Worm (Caenorhabditis elegans) whole organism, early embryonic: ENCODE measurements around the gene hse-5.

ENCODE experiments used
- B0310.2 ChIP-seq: sonication (generic microtip); optimal IDR thresholded peaks from 2 replicates; lab custom pipeline; 2016; ENCODE audit warnings: mild to moderate bottlenecking, missing genetic modification characterization, missing compliant biosample characterization
- F13C5.2 ChIP-seq: sonication (generic microtip); optimal IDR thresholded peaks from 2 replicates; lab custom pipeline; 2017; ENCODE audit warnings: mild to moderate bottlenecking, missing genetic modification characterization, inconsistent platforms, missing compliant biosample characterization
- aly-1 ChIP-seq: sonication (generic microtip); optimal IDR thresholded peaks from 2 replicates; lab custom pipeline; 2016; ENCODE audit warnings: missing genetic modification characterization, missing compliant biosample characterization
- ama-1 ChIP-seq: fragments of 150-350 bp; optimal IDR thresholded peaks from 2 replicates; lab custom pipeline; 2014
- ceh-13 ChIP-seq: fragments of 200-800 bp; sonication (Bioruptor generic); optimal IDR thresholded peaks from 2 replicates; lab custom pipeline; 2018; ENCODE audit warnings: mild to moderate bottlenecking, missing genetic modification characterization, missing compliant biosample characterization
- ceh-36 ChIP-seq: sonication (generic microtip); optimal IDR thresholded peaks from 2 replicates; lab custom pipeline; 2016; ENCODE audit warnings: missing genetic modification characterization, inconsistent platforms, missing compliant biosample characterization
- ets-7 ChIP-seq: sonication (generic microtip); optimal IDR thresholded peaks from 2 replicates; lab custom pipeline; 2016; ENCODE audit warnings: missing genotype, missing genetic modification characterization, missing compliant biosample characterization
- flt-1 ChIP-seq: fragments of 200-800 bp; sonication (Bioruptor generic); IDR thresholded peaks from 2 replicates; pipeline ENCODE4 v1.3.6; 2022; ENCODE audit warnings: missing genetic modification characterization, missing compliant biosample characterization
- hmbx-1 ChIP-seq: sonication (generic microtip); optimal IDR thresholded peaks from 2 replicates; lab custom pipeline; 2016; ENCODE audit warnings: mild to moderate bottlenecking, missing genetic modification characterization, missing compliant biosample characterization
- hmg-4 ChIP-seq: fragments of 200-800 bp; sonication (Bioruptor generic); optimal IDR thresholded peaks from 2 replicates; lab custom pipeline; 2018; ENCODE audit warnings: mild to moderate bottlenecking, missing genetic modification characterization, missing compliant biosample characterization
- hnd-1 ChIP-seq: sonication (generic microtip); optimal IDR thresholded peaks from 2 replicates; lab custom pipeline; 2016; ENCODE audit warnings: missing genetic modification characterization, missing compliant biosample characterization
- pes-1 ChIP-seq: fragments of 200-800 bp; sonication (Bioruptor generic); IDR thresholded peaks from 2 replicates; pipeline ENCODE4 v1.3.6; 2022; ENCODE audit warnings: missing genetic modification reagents, missing genetic modification characterization, missing compliant biosample characterization
- scrt-1 ChIP-seq: fragments of 200-800 bp; sonication (Bioruptor generic); IDR thresholded peaks from 2 replicates; pipeline ENCODE4 v1.3.6; 2022; ENCODE audit warnings: missing genetic modification characterization, missing compliant biosample characterization
- sea-1 ChIP-seq: fragments of 200-800 bp; sonication (Bioruptor generic); conservative IDR thresholded peaks from 2 replicates; pipeline ENCODE4 v1.3.6; 2022; ENCODE audit warnings: missing genetic modification characterization, missing compliant biosample characterization
- tbx-11 ChIP-seq: fragments of 200-800 bp; sonication (Bioruptor generic); IDR thresholded peaks from 2 replicates; pipeline ENCODE4 v1.3.6; 2022; ENCODE audit warnings: missing genetic modification characterization, missing compliant biosample characterization
- tbx-37 ChIP-seq: fragments of 200-800 bp; sonication (Bioruptor generic); conservative IDR thresholded peaks from 2 replicates; pipeline ENCODE4 v1.3.6; 2022; ENCODE audit warnings: missing genetic modification reagents, missing genetic modification characterization, missing compliant biosample characterization
- tra-4 ChIP-seq: sonication (generic microtip); optimal IDR thresholded peaks from 2 replicates; lab custom pipeline; 2017; ENCODE audit warnings: missing genetic modification characterization, missing compliant biosample characterization

hse-5 gene

DNA sequence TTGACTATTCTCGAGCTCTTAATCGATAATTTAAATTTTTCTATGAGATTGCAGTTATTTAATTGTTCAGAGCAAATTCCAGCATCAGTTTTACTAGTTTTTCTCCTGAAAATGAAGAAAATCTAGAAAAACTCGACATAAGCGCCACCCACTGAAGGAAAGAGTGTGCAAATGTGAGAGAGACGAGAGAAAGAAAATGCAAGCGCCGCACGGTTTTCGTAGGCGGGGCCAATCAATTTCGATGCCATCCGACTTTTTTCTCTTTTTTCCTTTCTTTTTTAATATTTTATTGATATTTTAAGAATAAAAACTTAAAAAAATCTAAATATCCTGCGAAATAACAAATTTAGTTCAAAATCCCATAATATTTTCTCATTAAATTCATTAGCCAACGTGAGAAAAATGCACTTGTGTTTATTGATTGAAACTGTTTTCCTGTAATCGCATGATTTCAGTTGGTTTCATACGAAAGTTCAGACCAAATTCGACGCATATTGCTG lies 12.5 kb upstream of the hse-5 start, which contains the start of gene cdk-12:
Gene cdk-12, plus strand, starts transcription at position 450 of the 500 bp plus-strand sequence.
- TF ChIP-seq hnd-1 = no peak
- TF ChIP-seq F13C5.2 (tag; lab: Kevin White, UChicago) = peak; percentile 11

DNA sequence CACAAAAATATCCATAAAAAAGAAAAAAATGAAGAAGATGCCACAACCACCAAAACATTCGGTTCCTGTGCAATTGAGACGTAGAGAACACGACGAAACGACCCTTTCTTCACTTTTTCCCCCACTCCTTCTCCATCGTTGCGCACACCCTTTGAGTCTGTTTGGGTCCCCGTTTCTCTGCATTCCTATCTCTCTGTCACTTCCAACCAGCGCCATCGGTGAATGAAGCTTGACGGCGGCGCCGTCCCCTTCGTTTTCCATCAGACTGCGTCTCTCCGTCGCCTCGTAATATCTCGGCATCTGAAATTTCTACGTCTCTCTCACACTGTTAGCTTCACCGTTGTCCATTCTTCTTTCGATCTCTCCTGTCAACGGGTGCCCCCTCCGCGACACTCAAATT lies 9.5 kb upstream of the hse-5 start:
- TF ChIP-seq tbx-11 (GFP tag; lab: Robert Waterston, UW) = 0 out of 2 replicates have a peak, but pooled peaks have one; percentile 13
- TF ChIP-seq ceh-13 = no peak
- TF ChIP-seq pes-1 (GFP tag; lab: Robert Waterston, UW) = 0 out of 2 replicates have a peak, but pooled peaks have one; percentile 28
- no peak for TF ChIP-seq B0310.2 (tag; lab: Kevin White, UChicago)
- no peak for TF ChIP-seq F13C5.2 (tag; lab: Kevin White, UChicago)

DNA sequence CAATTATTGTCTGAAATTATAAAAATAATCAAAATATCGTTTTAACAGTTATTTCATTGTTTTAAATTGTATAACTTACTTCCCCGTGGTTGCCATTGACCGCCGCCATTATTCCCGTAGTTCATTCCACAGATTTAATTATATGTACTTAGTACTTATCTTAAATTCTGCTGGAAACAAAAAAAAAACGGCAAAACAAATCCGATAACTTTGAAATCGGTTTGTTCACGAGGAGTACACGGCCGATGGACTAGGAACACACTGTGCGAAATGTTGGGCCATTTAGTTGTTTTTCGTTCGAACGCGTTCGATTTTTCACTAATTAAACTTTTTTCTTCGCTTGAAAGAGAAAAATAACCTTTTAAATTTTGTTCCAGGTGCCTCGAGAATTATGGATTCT lies 2.1 kb upstream of the hse-5 start, which contains the start of the genes B0285.3 and lcmt-1:
Gene B0285.3, minus strand, starts transcription at position 267 of the 400 bp plus-strand sequence.
Gene lcmt-1, plus strand, starts transcription at position 377 of the 400 bp plus-strand sequence.
- TF ChIP-seq ceh-36 (no peak), flt-1 (GFP tag; lab: Robert Waterston, UW) (no peak), aly-1 (no peak), tbx-37 (GFP tag; lab: Robert Waterston, UW) (0 out of 2 replicates have a peak, but pooled peaks have one; percentile 28), B0310.2 (tag; lab: Kevin White, UChicago) (no peak), ama-1 (lab: Kevin White, UChicago) (no peak), ets-7 (tag; lab: Kevin White, UChicago) (no peak)

DNA sequence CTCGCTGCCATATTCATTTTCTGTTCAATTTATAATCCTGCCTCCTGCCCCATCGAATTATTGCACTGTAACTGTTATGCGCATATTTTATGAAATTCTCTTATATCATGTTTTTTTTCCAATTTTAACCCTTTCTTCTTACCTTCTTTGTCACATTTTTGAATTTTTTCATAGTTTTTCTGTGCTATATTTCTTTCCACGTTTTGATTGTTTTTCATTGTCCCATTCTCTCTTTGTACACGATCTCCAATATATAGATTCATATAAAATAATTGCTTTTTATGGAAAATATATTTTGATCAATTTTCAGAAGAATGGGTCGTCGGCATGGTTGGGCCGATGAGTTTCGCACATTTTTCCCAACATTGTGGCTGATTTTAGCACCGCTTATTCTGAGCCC lies 4.7 kb downstream of the hse-5 start, which contains the start of gene B0285.6:
Gene B0285.6, plus strand, starts transcription at position 301 of the 400 bp plus-strand sequence.
- TF ChIP-seq hnd-1 = no peak
- no peak for TF ChIP-seq F13C5.2 (tag; lab: Kevin White, UChicago)
- TF ChIP-seq ceh-13 = no peak
- TF ChIP-seq tra-4 (tag; lab: Kevin White, UChicago) = no peak
- no peak for TF ChIP-seq ets-7 (tag; lab: Kevin White, UChicago)
- TF ChIP-seq tbx-37 (GFP tag; lab: Robert Waterston, UW) = no peak
- no peak for TF ChIP-seq ama-1 (lab: Kevin White, UChicago)
- no peak for TF ChIP-seq aly-1

DNA sequence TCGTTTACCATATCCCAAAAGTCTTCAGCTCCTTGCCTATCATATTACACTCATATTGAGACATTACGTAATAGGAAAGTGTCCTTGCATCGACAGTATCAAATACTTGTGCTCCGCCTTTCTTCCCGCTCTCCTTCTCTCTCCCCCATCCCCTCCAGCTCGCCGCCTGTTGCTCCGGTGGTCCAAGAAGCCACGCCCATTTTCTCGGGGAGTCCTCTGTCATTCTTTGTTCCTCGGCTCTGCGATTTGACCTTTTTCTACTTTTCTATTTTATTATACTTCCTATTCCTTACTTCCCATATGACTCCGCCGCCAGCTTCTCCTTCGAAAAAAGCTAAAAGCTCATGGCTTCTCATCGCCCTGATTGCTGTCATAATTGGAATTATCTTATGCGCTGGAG lies 11.2 kb downstream of the hse-5 start, which contains the start of gene mnp-1:
Gene mnp-1, plus strand, starts transcription at position 211 of the 400 bp plus-strand sequence.
- TF ChIP-seq tbx-37 (GFP tag; lab: Robert Waterston, UW) = no peak
- TF ChIP-seq scrt-1 = no peak
- TF ChIP-seq ceh-13 = no peak
- TF ChIP-seq sea-1 (GFP tag; lab: Robert Waterston, UW) = no peak
- TF ChIP-seq ceh-36 = no peak
- no peak for TF ChIP-seq ets-7 (tag; lab: Kevin White, UChicago)
- TF ChIP-seq F13C5.2 (tag; lab: Kevin White, UChicago) = no peak
- no peak for TF ChIP-seq ama-1 (lab: Kevin White, UChicago)
- no peak for TF ChIP-seq pes-1 (GFP tag; lab: Robert Waterston, UW)
- no peak for TF ChIP-seq tbx-11 (GFP tag; lab: Robert Waterston, UW)
- no peak for TF ChIP-seq aly-1

DNA sequence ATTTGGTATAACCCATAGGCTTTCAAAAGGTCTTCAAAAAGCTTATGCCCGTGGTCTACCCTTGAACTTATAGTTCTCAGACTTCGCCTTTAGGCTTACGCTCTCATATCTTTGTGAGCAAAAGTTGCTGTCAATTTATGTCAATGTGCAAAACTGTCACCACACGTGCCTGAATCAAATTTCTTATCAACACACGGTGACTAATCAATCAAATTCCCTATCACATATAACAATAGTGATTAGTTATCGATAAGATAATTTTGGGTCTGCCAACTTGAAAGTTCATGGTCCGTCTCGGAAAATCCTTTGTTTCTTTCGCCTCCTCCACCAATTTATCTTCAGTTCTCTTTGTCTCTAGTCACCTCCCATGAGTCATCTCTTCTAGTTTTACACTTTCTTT lies 12.3 kb downstream of the hse-5 start:
- TF ChIP-seq hmbx-1 (tag; lab: Kevin White, UChicago) (no peak), hmg-4 (GFP tag; lab: Kevin White, UChicago) (no peak), ama-1 (lab: Kevin White, UChicago) (no peak), F13C5.2 (tag; lab: Kevin White, UChicago) (no peak), tbx-11 (GFP tag; lab: Robert Waterston, UW) (no peak)

DNA sequence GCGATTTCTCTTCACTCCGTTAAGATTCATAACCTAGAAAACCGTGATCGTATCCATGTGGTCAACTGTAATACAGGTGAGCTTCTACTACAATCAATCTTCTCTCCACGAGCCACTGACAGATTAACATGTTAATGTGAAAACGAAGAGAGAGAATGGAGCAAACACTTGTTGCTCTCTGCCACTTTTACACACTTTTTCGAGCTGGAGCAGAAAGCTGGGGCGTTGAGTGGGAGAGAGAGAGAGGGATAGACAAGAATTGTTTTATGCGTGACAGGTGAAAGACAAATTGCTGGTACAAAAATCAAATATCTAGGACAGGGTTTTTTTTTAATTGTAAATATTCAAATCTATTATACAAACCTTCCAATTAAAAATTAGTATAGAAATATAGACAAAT lies 13.2 kb downstream of the hse-5 start:
- TF ChIP-seq tbx-11 (GFP tag; lab: Robert Waterston, UW) = no peak
- TF ChIP-seq hmbx-1 (tag; lab: Kevin White, UChicago) = no peak
- TF ChIP-seq sea-1 (GFP tag; lab: Robert Waterston, UW) = no peak
- no peak for TF ChIP-seq hnd-1
- TF ChIP-seq tra-4 (tag; lab: Kevin White, UChicago) = no peak
- TF ChIP-seq hmg-4 (GFP tag; lab: Kevin White, UChicago) = no peak
- TF ChIP-seq ceh-13 = no peak
- TF ChIP-seq B0310.2 (tag; lab: Kevin White, UChicago) = no peak
- TF ChIP-seq ama-1 (lab: Kevin White, UChicago) = no peak
- TF ChIP-seq pes-1 (GFP tag; lab: Robert Waterston, UW) = no peak
- no peak for TF ChIP-seq tbx-37 (GFP tag; lab: Robert Waterston, UW)
- no peak for TF ChIP-seq F13C5.2 (tag; lab: Kevin White, UChicago)
- no peak for TF ChIP-seq ets-7 (tag; lab: Kevin White, UChicago)
- TF ChIP-seq scrt-1 = no peak
- no peak for TF ChIP-seq flt-1 (GFP tag; lab: Robert Waterston, UW)
- TF ChIP-seq ceh-36 = no peak

DNA sequence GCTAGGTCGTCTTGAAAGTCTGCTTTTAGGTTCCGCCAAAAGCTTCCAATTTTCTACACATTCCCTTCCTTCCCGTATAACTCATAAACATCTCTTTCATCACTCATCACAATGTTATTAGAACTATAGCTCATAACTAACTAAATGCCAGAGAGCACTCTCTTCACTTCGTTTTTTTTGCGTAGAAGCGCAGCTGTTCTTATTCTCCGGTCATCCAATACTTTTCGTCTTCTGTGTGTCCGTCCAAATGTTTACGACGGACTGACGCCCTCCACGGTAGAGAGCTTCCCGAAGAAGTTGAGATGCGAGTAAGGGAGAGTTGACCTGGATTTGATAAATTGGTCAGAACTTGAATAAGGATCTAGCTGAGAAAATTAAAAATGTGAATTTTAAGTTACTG lies 14.1 kb downstream of the hse-5 start:
- TF ChIP-seq ama-1 (lab: Kevin White, UChicago) = no peak
- TF ChIP-seq pes-1 (GFP tag; lab: Robert Waterston, UW) = no peak
- no peak for TF ChIP-seq F13C5.2 (tag; lab: Kevin White, UChicago)
- no peak for TF ChIP-seq scrt-1
- TF ChIP-seq hmbx-1 (tag; lab: Kevin White, UChicago) = no peak
- no peak for TF ChIP-seq hnd-1
- no peak for TF ChIP-seq sea-1 (GFP tag; lab: Robert Waterston, UW)
- TF ChIP-seq aly-1 = no peak
- no peak for TF ChIP-seq B0310.2 (tag; lab: Kevin White, UChicago)
- no peak for TF ChIP-seq tbx-11 (GFP tag; lab: Robert Waterston, UW)
- no peak for TF ChIP-seq tra-4 (tag; lab: Kevin White, UChicago)
- TF ChIP-seq ceh-36 = no peak
- no peak for TF ChIP-seq flt-1 (GFP tag; lab: Robert Waterston, UW)
- TF ChIP-seq ets-7 (tag; lab: Kevin White, UChicago) = no peak
- TF ChIP-seq tbx-37 (GFP tag; lab: Robert Waterston, UW) = no peak
- TF ChIP-seq hmg-4 (GFP tag; lab: Kevin White, UChicago) = no peak
- no peak for TF ChIP-seq ceh-13
